Fruit fly (Drosophila melanogaster) whole organism, embryonic: Measurements from ENCODE around the gene Cby.

Experiments used
- Atf3 ChIP-seq: fragments of 200-800 bp; sonication (Bioruptor generic); optimal IDR thresholded peaks from 3 replicates; lab custom pipeline; 2016; ENCODE audit warnings: missing biosample characterization, missing genetic modification characterization
- BtbVII ChIP-seq: fragments of 200-800 bp; sonication (Bioruptor generic); optimal IDR thresholded peaks from 3 replicates; lab custom pipeline; 2017; ENCODE audit warnings: missing biosample characterization, mild to moderate bottlenecking, missing genetic modification characterization
- CG10209 ChIP-seq: fragments of 200-800 bp; sonication (Bioruptor generic); optimal IDR thresholded peaks from 3 replicates; lab custom pipeline; 2017; ENCODE audit warnings: missing biosample characterization, mild to moderate bottlenecking, missing genetic modification characterization, missing genetic modification reagents
- CG10366 ChIP-seq: fragments of 200-800 bp; sonication (Bioruptor generic); IDR thresholded peaks from 2 replicates; pipeline ENCODE4 v1.3.6; 2022; ENCODE audit warnings: missing biosample characterization, missing genetic modification characterization
- CG10959 ChIP-seq: fragments of 200-800 bp; sonication (Bioruptor generic); IDR thresholded peaks from 2 replicates; pipeline ENCODE4 v1.3.6; 2022; ENCODE audit warnings: missing biosample characterization, missing genetic modification characterization
- CG11695 ChIP-seq: fragments of 200-800 bp; sonication (Bioruptor generic); IDR thresholded peaks from 3 replicates; pipeline ENCODE4 v1.3.6; 2022; ENCODE audit warnings: missing biosample characterization, missing genetic modification characterization
- CG11696 ChIP-seq: fragments of 200-800 bp; sonication (Bioruptor generic); IDR thresholded peaks from 2 replicates; pipeline ENCODE4 v1.3.6; 2022; ENCODE audit warnings: missing biosample characterization, missing genetic modification characterization
- CG12219 ChIP-seq: fragments of 200-800 bp; sonication (Bioruptor generic); optimal IDR thresholded peaks from 3 replicates; lab custom pipeline; 2018; ENCODE audit warnings: missing biosample characterization, mild to moderate bottlenecking, missing genetic modification characterization
- CG12769 ChIP-seq: fragments of 200-800 bp; sonication (Bioruptor generic); optimal IDR thresholded peaks from 2 replicates; lab custom pipeline; 2019; ENCODE audit warnings: missing biosample characterization, mild to moderate bottlenecking, missing genetic modification characterization, moderate library complexity
- CG13287 ChIP-seq: fragments of 200-800 bp; sonication (Bioruptor generic); IDR thresholded peaks from 2 replicates; pipeline ENCODE4 v1.3.6; 2022; ENCODE audit warnings: missing biosample characterization, missing genetic modification characterization; ENCODE audit not compliant: partially characterized antibody
- CG13775 ChIP-seq: fragments of 200-800 bp; sonication (Bioruptor generic); optimal IDR thresholded peaks from 3 replicates; lab custom pipeline; 2017; ENCODE audit warnings: missing biosample characterization, mild to moderate bottlenecking, missing genetic modification characterization
- CG1529 ChIP-seq: fragments of 200-800 bp; sonication (Bioruptor generic); optimal IDR thresholded peaks from 3 replicates; lab custom pipeline; 2018; ENCODE audit warnings: missing biosample characterization, missing genetic modification characterization
- CG15479 ChIP-seq: fragments of 200-800 bp; sonication (Bioruptor generic); optimal IDR thresholded peaks from 3 replicates; lab custom pipeline; 2019; ENCODE audit warnings: missing biosample characterization, mild to moderate bottlenecking, missing genetic modification characterization, moderate library complexity
- CG1647 ChIP-seq: fragments of 200-800 bp; sonication (Bioruptor generic); optimal IDR thresholded peaks from 3 replicates; lab custom pipeline; 2016; ENCODE audit warnings: missing biosample characterization, missing genetic modification characterization
- CG18011 ChIP-seq: fragments of 200-800 bp; sonication (Bioruptor generic); optimal IDR thresholded peaks from 2 replicates; lab custom pipeline; 2017; ENCODE audit warnings: missing biosample characterization, missing genetic modification characterization, mild to moderate bottlenecking, moderate library complexity, missing genotype
- CG2199 ChIP-seq: fragments of 200-800 bp; sonication (Bioruptor generic); IDR thresholded peaks from 3 replicates; pipeline ENCODE4 v1.3.6; 2022; ENCODE audit warnings: missing biosample characterization, missing genetic modification characterization
- CG2712 ChIP-seq: fragments of 200-800 bp; optimal IDR thresholded peaks from 3 replicates; lab custom pipeline; 2019; ENCODE audit warnings: missing biosample characterization, mild to moderate bottlenecking, missing genetic modification characterization, moderate library complexity
- CG2875 ChIP-seq: fragments of 200-800 bp; sonication (Bioruptor generic); optimal IDR thresholded peaks from 2 replicates; lab custom pipeline; 2017; ENCODE audit warnings: missing biosample characterization, mild to moderate bottlenecking, missing genetic modification characterization, missing genetic modification reagents
- CG30403 ChIP-seq: fragments of 200-800 bp; sonication (Bioruptor generic); optimal IDR thresholded peaks from 3 replicates; lab custom pipeline; 2016; ENCODE audit warnings: missing biosample characterization, missing genetic modification characterization
- CG31441 ChIP-seq: fragments of 200-800 bp; sonication (Bioruptor generic); IDR thresholded peaks from 2 replicates; pipeline ENCODE4 v1.3.6; 2022; ENCODE audit warnings: missing biosample characterization, missing genetic modification characterization
- CG32772 ChIP-seq: fragments of 200-800 bp; sonication (Bioruptor generic); IDR thresholded peaks from 2 replicates; pipeline ENCODE4 v1.3.6; 2022; ENCODE audit warnings: missing biosample characterization, missing genetic modification characterization
- CG3847 ChIP-seq: fragments of 200-800 bp; sonication (Bioruptor generic); IDR thresholded peaks from 2 replicates; pipeline ENCODE4 v1.3.6; 2022; ENCODE audit warnings: missing biosample characterization, missing genetic modification characterization
- CG4360 ChIP-seq: fragments of 200-800 bp; sonication (Bioruptor generic); IDR thresholded peaks from 2 replicates; pipeline ENCODE4 v1.3.6; 2022; ENCODE audit warnings: missing biosample characterization, missing genetic modification characterization
- CG5245 ChIP-seq: fragments of 200-800 bp; sonication (Bioruptor generic); optimal IDR thresholded peaks from 3 replicates; lab custom pipeline; 2016; ENCODE audit warnings: missing biosample characterization, missing genetic modification characterization
- CG6175 ChIP-seq: fragments of 200-800 bp; sonication (Bioruptor generic); IDR thresholded peaks from 3 replicates; pipeline ENCODE4 v1.3.6; 2022; ENCODE audit warnings: missing biosample characterization, missing genetic modification characterization
- CG6854 ChIP-seq: fragments of 200-800 bp; sonication (Bioruptor generic); optimal IDR thresholded peaks from 3 replicates; lab custom pipeline; 2017; ENCODE audit warnings: missing biosample characterization, mild to moderate bottlenecking, missing genetic modification characterization
- CG8359 ChIP-seq: fragments of 200-800 bp; sonication (Bioruptor generic); optimal IDR thresholded peaks from 2 replicates; lab custom pipeline; 2017; ENCODE audit warnings: missing biosample characterization, mild to moderate bottlenecking, missing genetic modification characterization, borderline replicate concordance
- CG8765 ChIP-seq: fragments of 200-800 bp; sonication (Bioruptor generic); IDR thresholded peaks from 2 replicates; pipeline ENCODE4 v1.3.6; 2022; ENCODE audit warnings: missing biosample characterization, missing genetic modification characterization
- Doc3 ChIP-seq: fragments of 200-800 bp; sonication (Bioruptor generic); IDR thresholded peaks from 3 replicates; pipeline ENCODE4 v1.3.6; 2022; ENCODE audit warnings: missing biosample characterization, missing genetic modification characterization; ENCODE audit not compliant: partially characterized antibody
- Fer3 ChIP-seq: fragments of 200-800 bp; sonication (Bioruptor generic); optimal IDR thresholded peaks from 2 replicates; lab custom pipeline; 2018; ENCODE audit warnings: missing biosample characterization, mild to moderate bottlenecking, missing genetic modification characterization, moderate library complexity
- H2.0 ChIP-seq: fragments of 200-800 bp; sonication (Bioruptor generic); IDR thresholded peaks from 2 replicates; pipeline ENCODE4 v1.3.6; 2022; ENCODE audit warnings: missing biosample characterization, missing genetic modification characterization
- Hr51 ChIP-seq, 2 experiments: fragments of 200-800 bp; sonication (Bioruptor generic); optimal IDR thresholded peaks; 2 replicates in 1 of 2; 3 replicates in 1 of 2; lab custom pipeline; 2016 to 2018; ENCODE audit warnings: missing biosample characterization in 2 of 2, missing genetic modification characterization in 2 of 2, mild to moderate bottlenecking in 1 of 2, moderate library complexity in 1 of 2
- Max ChIP-seq: fragments of 200-800 bp; sonication (Bioruptor generic); optimal IDR thresholded peaks from 2 replicates; lab custom pipeline; 2016; ENCODE audit warnings: missing biosample characterization, mild to moderate bottlenecking, missing genetic modification characterization
- Oaz ChIP-seq: fragments of 200-800 bp; sonication (Bioruptor generic); IDR thresholded peaks from 2 replicates; pipeline ENCODE4 v1.3.6; 2022; ENCODE audit warnings: missing biosample characterization, missing genetic modification characterization
- Ptx1 ChIP-seq: fragments of 200-800 bp; sonication (Bioruptor generic); IDR thresholded peaks from 2 replicates; pipeline ENCODE4 v1.3.6; 2022; ENCODE audit warnings: missing biosample characterization, missing genetic modification characterization
- Rfx ChIP-seq: fragments of 200-800 bp; sonication (Bioruptor generic); IDR thresholded peaks from 2 replicates; pipeline ENCODE4 v1.3.6; 2022; ENCODE audit warnings: missing biosample characterization, missing genetic modification characterization
- abd-A ChIP-seq: fragments of 200-800 bp; sonication (Bioruptor generic); optimal IDR thresholded peaks from 3 replicates; lab custom pipeline; 2019; ENCODE audit warnings: missing biosample characterization, mild to moderate bottlenecking, missing genetic modification characterization, moderate library complexity
- chif ChIP-seq, 2 experiments: fragments of 200-800 bp; sonication (Bioruptor generic); optimal IDR thresholded peaks; 3 replicates each; lab custom pipeline; 2016; ENCODE audit warnings: missing biosample characterization in 2 of 2, missing genetic modification characterization in 2 of 2
- chm ChIP-seq: fragments of 200-800 bp; sonication (Bioruptor generic); IDR thresholded peaks from 2 replicates; pipeline ENCODE4 v1.3.6; 2022; ENCODE audit warnings: missing biosample characterization, missing genetic modification characterization
- fru ChIP-seq: fragments of >200 bp; optimal IDR thresholded peaks from 2 replicates; lab custom pipeline; 2017
- gfzf ChIP-seq: fragments of 200-800 bp; sonication (Bioruptor generic); optimal IDR thresholded peaks from 2 replicates; lab custom pipeline; 2016; ENCODE audit warnings: missing biosample characterization, mild to moderate bottlenecking, missing genetic modification characterization, moderate library complexity
- lab ChIP-seq: fragments of 200-800 bp; sonication (Bioruptor generic); optimal IDR thresholded peaks from 3 replicates; lab custom pipeline; 2017; ENCODE audit warnings: missing biosample characterization, missing genetic modification characterization, mild to moderate bottlenecking, moderate library complexity, missing genetic modification reagents
- maf-S ChIP-seq: fragments of 200-800 bp; sonication (Bioruptor generic); optimal IDR thresholded peaks from 2 replicates; lab custom pipeline; 2016; ENCODE audit warnings: missing biosample characterization, missing genetic modification characterization
- mirr ChIP-seq: fragments of 200-800 bp; sonication (Bioruptor generic); optimal IDR thresholded peaks from 3 replicates; lab custom pipeline; 2018; ENCODE audit warnings: missing biosample characterization, mild to moderate bottlenecking, missing genetic modification characterization
- odd ChIP-seq: fragments of 200-800 bp; sonication (Bioruptor generic); optimal IDR thresholded peaks from 2 replicates; lab custom pipeline; 2017; ENCODE audit warnings: missing biosample characterization, mild to moderate bottlenecking, missing genetic modification characterization
- phol ChIP-seq: fragments of 200-800 bp; sonication (Bioruptor generic); optimal IDR thresholded peaks from 3 replicates; lab custom pipeline; 2018; ENCODE audit warnings: missing biosample characterization, mild to moderate bottlenecking, missing genetic modification characterization, moderate library complexity
- rib ChIP-seq: fragments of 200-800 bp; sonication (Bioruptor generic); IDR thresholded peaks from 2 replicates; pipeline ENCODE4 v1.3.6; 2022; ENCODE audit warnings: missing biosample characterization, missing genetic modification characterization
- sd ChIP-seq: fragments of 200-800 bp; sonication (Bioruptor generic); optimal IDR thresholded peaks from 3 replicates; lab custom pipeline; 2018; ENCODE audit warnings: missing biosample characterization, mild to moderate bottlenecking, missing genetic modification characterization, moderate library complexity
- sob ChIP-seq: fragments of 200-800 bp; sonication (Bioruptor generic); IDR thresholded peaks from 2 replicates; pipeline ENCODE4 v1.3.6; 2022; ENCODE audit warnings: missing biosample characterization, missing genetic modification characterization
- vnd ChIP-seq: fragments of 200-800 bp; sonication (Bioruptor generic); IDR thresholded peaks from 3 replicates; pipeline ENCODE4 v1.3.6; 2022; ENCODE audit warnings: missing biosample characterization, missing genetic modification characterization; ENCODE audit not compliant: partially characterized antibody

Cby gene

dm6 chr3R:21848987-21849442 lies 18.8 kb upstream of the Cby start (continued):
- TF ChIP-seq Doc3 (GFP tag; lab: Robert Waterston, UW) (no peak), CG30403 (GFP tag; lab: Kevin White, UChicago) (peak; percentile 80), mirr (GFP tag; lab: Kevin White, UChicago) (no peak), CG18011 (peak; percentile 11), CG11696 (GFP tag; lab: Robert Waterston, UW) (peak; percentile 87), CG12219 (GFP tag; lab: Kevin White, UChicago) (peak; percentile 34), gfzf (no peak), odd (GFP tag; lab: Kevin White, UChicago) (peak; percentile 51), CG3847 (GFP tag; lab: Robert Waterston, UW) (peak; percentile 20; the same call in 1 of the 2 replicates), CG2875 (GFP tag; lab: Kevin White, UChicago) (peak; percentile 59), Hr51 (GFP tag; optimal IDR thresholded peaks at IDR 0.05; lab: Kevin White, UChicago) (peak; percentile 13 to 81), CG1529 (GFP tag; lab: Kevin White, UChicago) (peak; percentile 69), CG4360 (GFP tag; lab: Robert Waterston, UW) (0 out of 2 replicates have a peak, but pooled peaks have one; percentile 19), sob (peak; percentile 37; the same call in 1 of the 2 replicates), CG10209 (peak; percentile 55), Fer3 (tag; lab: Kevin White, UChicago) (peak; percentile 33), CG8359 (GFP tag; lab: Kevin White, UChicago) (peak; percentile 61), Max (GFP tag; lab: Kevin White, UChicago) (peak; percentile 57), CG11695 (peak; percentile 74; the same call in 2 of the 3 replicates), phol (peak; percentile 84), abd-A (tag; lab: Kevin White, UChicago) (no peak), chif (GFP tag; optimal IDR thresholded peaks at IDR 0.05; lab: Kevin White, UChicago) (peak; percentile 60 to 68), CG10959 (GFP tag; lab: Robert Waterston, UW) (peak; percentile 58), fru (lab: Kevin White, UChicago) (no peak), BtbVII (GFP tag; lab: Kevin White, UChicago) (peak; percentile 45), rib (no peak), maf-S (GFP tag; lab: Kevin White, UChicago) (peak; percentile 26), CG2199 (GFP tag; lab: Robert Waterston, UW) (no peak), CG2712 (peak; percentile 86), H2.0 (GFP tag; lab: Robert Waterston, UW) (0 out of 2 replicates have a peak, but pooled peaks have one; percentile 37), Atf3 (GFP tag; lab: Kevin White, UChicago) (peak; percentile 16), CG6175 (GFP tag; lab: Robert Waterston, UW) (no peak), sd (no peak), CG5245 (peak; percentile 46), CG31441 (GFP tag; lab: Robert Waterston, UW) (peak; percentile 81), CG1647 (GFP tag; lab: Kevin White, UChicago) (peak; percentile 35), CG8765 (GFP tag; lab: Robert Waterston, UW) (no peak), CG6854 (no peak), Oaz (GFP tag; lab: Robert Waterston, UW) (no peak), Ptx1 (GFP tag; lab: Robert Waterston, UW) (peak; percentile 52), CG10366 (GFP tag; lab: Robert Waterston, UW) (peak; percentile 24; the same call in 1 of the 2 replicates), chm (GFP tag; lab: Robert Waterston, UW) (no peak), CG13287 (GFP tag; lab: Robert Waterston, UW) (no peak), CG12769 (tag; lab: Kevin White, UChicago) (no peak), Rfx (no peak; the same call in 1 of the 2 replicates), lab (peak; percentile 72), CG15479 (peak; percentile 59), vnd (GFP tag; lab: Robert Waterston, UW) (no peak), CG32772 (GFP tag; lab: Robert Waterston, UW) (no peak), CG13775 (peak; percentile 76)
